Fruit fly (Drosophila melanogaster) whole organism, prepupa: ENCODE measurements around the gene CycY.

Experiments
- Blimp-1 ChIP-seq: fragments of 200-800 bp; sonication (Bioruptor generic); optimal IDR thresholded peaks from 3 replicates; lab custom pipeline; 2017; ENCODE audit warnings: missing biosample characterization, missing genetic modification characterization, mild to moderate bottlenecking, moderate library complexity, missing genetic modification reagents
- CG11294 ChIP-seq: fragments of 200-800 bp; sonication (Bioruptor generic); IDR thresholded peaks from 2 replicates; pipeline ENCODE4 v1.3.6; 2022; ENCODE audit warnings: missing biosample characterization, missing genetic modification characterization
- CG11902 ChIP-seq: fragments of 200-800 bp; sonication (Bioruptor generic); optimal IDR thresholded peaks from 3 replicates; lab custom pipeline; 2016; ENCODE audit warnings: missing biosample characterization, missing genetic modification characterization
- CG15336 ChIP-seq: fragments of 200-800 bp; sonication (Bioruptor generic); IDR thresholded peaks from 2 replicates; pipeline ENCODE4 v1.3.6; 2022; ENCODE audit warnings: missing biosample characterization, missing genetic modification characterization
- CG16779 ChIP-seq: fragments of 200-800 bp; sonication (Bioruptor generic); optimal IDR thresholded peaks from 3 replicates; lab custom pipeline; 2017; ENCODE audit warnings: missing biosample characterization, mild to moderate bottlenecking, missing genetic modification characterization
- CG34406 ChIP-seq: fragments of 200-800 bp; sonication (Bioruptor generic); optimal IDR thresholded peaks from 3 replicates; lab custom pipeline; 2016; ENCODE audit warnings: missing biosample characterization, missing genetic modification characterization
- CG3919 ChIP-seq: fragments of 200-800 bp; sonication (Bioruptor generic); optimal IDR thresholded peaks from 3 replicates; lab custom pipeline; 2016; ENCODE audit warnings: missing biosample characterization, missing genetic modification characterization
- CG8319 ChIP-seq: fragments of 200-800 bp; sonication (Bioruptor generic); optimal IDR thresholded peaks from 3 replicates; lab custom pipeline; 2016; ENCODE audit warnings: missing biosample characterization, missing genetic modification characterization
- CG9139 ChIP-seq: fragments of 200-800 bp; sonication (Bioruptor generic); optimal IDR thresholded peaks from 3 replicates; lab custom pipeline; 2017; ENCODE audit warnings: missing biosample characterization, mild to moderate bottlenecking, missing genetic modification characterization
- Eip75B ChIP-seq: fragments of 200-800 bp; sonication (Bioruptor generic); optimal IDR thresholded peaks from 3 replicates; lab custom pipeline; 2016; ENCODE audit warnings: missing biosample characterization, missing genetic modification characterization
- Eip78C ChIP-seq: fragments of 200-800 bp; sonication (Bioruptor generic); peaks from one replicate; lab custom pipeline; 2016; ENCODE audit warnings: missing biosample characterization, missing genetic modification characterization
- Eip93F ChIP-seq: fragments of 200-800 bp; sonication (Bioruptor generic); optimal IDR thresholded peaks from 2 replicates; lab custom pipeline; 2016; ENCODE audit warnings: missing biosample characterization, mild to moderate bottlenecking, missing genetic modification characterization
- Ets21C ChIP-seq: fragments of 200-800 bp; sonication (Bioruptor generic); optimal IDR thresholded peaks from 3 replicates; lab custom pipeline; 2016; ENCODE audit warnings: missing biosample characterization, missing genetic modification characterization
- Ets96B ChIP-seq: fragments of 200-800 bp; optimal IDR thresholded peaks from 2 replicates; lab custom pipeline; 2019; ENCODE audit warnings: missing biosample characterization, mild to moderate bottlenecking, missing genetic modification characterization, moderate library complexity
- Gug ChIP-seq: fragments of 200-800 bp; sonication (Bioruptor generic); IDR thresholded peaks from 2 replicates; pipeline ENCODE4 v1.3.6; 2022; ENCODE audit warnings: missing biosample characterization, missing genetic modification characterization
- Hr4 ChIP-seq: fragments of 200-800 bp; sonication (Bioruptor generic); optimal IDR thresholded peaks from 3 replicates; lab custom pipeline; 2016; ENCODE audit warnings: missing biosample characterization, missing genetic modification characterization
- Lpt ChIP-seq: fragments of 200-800 bp; sonication (Bioruptor generic); optimal IDR thresholded peaks from 3 replicates; lab custom pipeline; 2016; ENCODE audit warnings: missing biosample characterization, missing genetic modification characterization
- OdsH ChIP-seq: fragments of 200-800 bp; sonication (Bioruptor generic); optimal IDR thresholded peaks from 3 replicates; lab custom pipeline; 2016; ENCODE audit warnings: missing biosample characterization, missing genetic modification characterization
- Sox102F ChIP-seq: fragments of 200-800 bp; sonication (Bioruptor generic); optimal IDR thresholded peaks from 2 replicates; lab custom pipeline; 2016; ENCODE audit warnings: missing biosample characterization, mild to moderate bottlenecking, missing genetic modification characterization
- Sox14 ChIP-seq: fragments of 200-800 bp; sonication (Bioruptor generic); optimal IDR thresholded peaks from 3 replicates; lab custom pipeline; 2016; ENCODE audit warnings: missing biosample characterization, missing genetic modification characterization
- Sox15 ChIP-seq: fragments of 200-800 bp; sonication (Bioruptor generic); optimal IDR thresholded peaks from 3 replicates; lab custom pipeline; 2016; ENCODE audit warnings: missing biosample characterization, missing genetic modification characterization
- acj6 ChIP-seq: fragments of 200-800 bp; sonication (Bioruptor generic); optimal IDR thresholded peaks from 3 replicates; lab custom pipeline; 2016; ENCODE audit warnings: missing biosample characterization, missing genetic modification characterization
- eg ChIP-seq: fragments of 200-800 bp; sonication (Bioruptor generic); IDR thresholded peaks from 3 replicates; pipeline ENCODE4 v1.3.6; 2022; ENCODE audit warnings: missing biosample characterization, missing genetic modification characterization
- esn ChIP-seq: fragments of 200-800 bp; sonication (Bioruptor generic); optimal IDR thresholded peaks from 2 replicates; lab custom pipeline; 2016; ENCODE audit warnings: missing biosample characterization, mild to moderate bottlenecking, missing genetic modification characterization, moderate library complexity
- fkh ChIP-seq: fragments of 200-800 bp; sonication (Bioruptor generic); optimal IDR thresholded peaks from 3 replicates; lab custom pipeline; 2017; ENCODE audit warnings: missing biosample characterization, mild to moderate bottlenecking, missing genetic modification characterization, moderate library complexity
- lz ChIP-seq: fragments of 200-800 bp; sonication (Bioruptor generic); optimal IDR thresholded peaks from 3 replicates; lab custom pipeline; 2016; ENCODE audit warnings: missing biosample characterization, missing genetic modification characterization
- salr ChIP-seq, 2 experiments: fragments of 200-800 bp; sonication (Bioruptor generic); optimal IDR thresholded peaks; 3 replicates each; lab custom pipeline; 2016 to 2018; ENCODE audit warnings: missing biosample characterization in 2 of 2, missing genetic modification characterization in 2 of 2, mild to moderate bottlenecking in 1 of 2
- spab ChIP-seq: fragments of 200-800 bp; sonication (Bioruptor generic); optimal IDR thresholded peaks from 2 replicates; lab custom pipeline; 2017; ENCODE audit warnings: missing biosample characterization, mild to moderate bottlenecking, missing genetic modification characterization, missing genetic modification reagents
- ss ChIP-seq, 2 experiments: fragments of 200-800 bp; sonication (Bioruptor generic); optimal IDR thresholded peaks; 2 replicates in 1 of 2; 3 replicates in 1 of 2; lab custom pipeline; 2017 to 2018; ENCODE audit warnings: mild to moderate bottlenecking in 2 of 2, missing biosample characterization in 2 of 2, missing genetic modification characterization in 2 of 2, moderate library complexity in 1 of 2
- svp ChIP-seq: fragments of 200-800 bp; sonication (Bioruptor generic); peaks from one replicate; lab custom pipeline; 2016; ENCODE audit warnings: missing biosample characterization, missing genetic modification characterization
- topi ChIP-seq: fragments of 200-800 bp; sonication (Bioruptor generic); optimal IDR thresholded peaks from 3 replicates; lab custom pipeline; 2016; ENCODE audit warnings: missing biosample characterization, missing genetic modification characterization
- vri ChIP-seq: fragments of 200-800 bp; sonication (Bioruptor generic); optimal IDR thresholded peaks from 3 replicates; lab custom pipeline; 2016; ENCODE audit warnings: missing biosample characterization, mild to moderate bottlenecking, missing genetic modification characterization

Gene CycY

dm6 chr2L:11813665-11814087, at the start of gene CycY:
TSS of gene CycY (minus strand) at chr2L:11813780.
- TF ChIP-seq Eip78C (GFP tag; lab: Kevin White, UChicago) (peak; percentile 71), CG11902 (no peak), CG11294 (no peak), CG15336 (GFP tag; lab: Robert Waterston, UW) (no peak), Hr4 (GFP tag; lab: Kevin White, UChicago) (peak; percentile 5), svp (GFP tag; lab: Kevin White, UChicago) (peak; percentile 45)

- no peak for TF ChIP-seq Sox15 (GFP tag; lab: Kevin White, UChicago)
- TF ChIP-seq spab (GFP tag; lab: Kevin White, UChicago) = no peak
- TF ChIP-seq Sox102F (GFP tag; lab: Kevin White, UChicago) = no peak
- TF ChIP-seq Eip93F = no peak
- no peak for TF ChIP-seq ss (GFP tag; optimal IDR thresholded peaks at IDR 0.05; lab: Kevin White, UChicago)
- no peak for TF ChIP-seq Ets21C (GFP tag; lab: Kevin White, UChicago)
- TF ChIP-seq esn (GFP tag; lab: Kevin White, UChicago) = no peak
- TF ChIP-seq Gug = no peak
- TF ChIP-seq lz (GFP tag; lab: Kevin White, UChicago) = no peak
- TF ChIP-seq acj6 (GFP tag; lab: Kevin White, UChicago) = no peak
Observed at dm6 chr2L:11853130-11853529, 39.5 kb upstream of the CycY start, which contains the start of gene CG42751. TSS of gene CG42751 (plus strand) at chr2L:11853430.

dm6 chr2L:11849658-11850057, 36.1 kb upstream of the CycY start, which contains the start of gene Mal-B2:
TSS of gene Mal-B2 (plus strand) at chr2L:11849958.
- no peak for TF ChIP-seq CG34406
- no peak for TF ChIP-seq Eip75B
- TF ChIP-seq Lpt (GFP tag; lab: Kevin White, UChicago) = no peak
- no peak for TF ChIP-seq esn (GFP tag; lab: Kevin White, UChicago)
- TF ChIP-seq OdsH (GFP tag; lab: Kevin White, UChicago) = no peak
- TF ChIP-seq ss (GFP tag; optimal IDR thresholded peaks at IDR 0.05; lab: Kevin White, UChicago) = no peak
- TF ChIP-seq Ets96B (tag; lab: Kevin White, UChicago) = no peak
- TF ChIP-seq salr (GFP tag; optimal IDR thresholded peaks at IDR 0.05; lab: Kevin White, UChicago) = no peak
- TF ChIP-seq CG3919 (GFP tag; lab: Kevin White, UChicago) = no peak
- TF ChIP-seq CG11902 = no peak
- TF ChIP-seq CG9139 (GFP tag; lab: Kevin White, UChicago) = no peak
- no peak for TF ChIP-seq Sox14 (GFP tag; lab: Kevin White, UChicago)
- no peak for TF ChIP-seq Blimp-1 (GFP tag; lab: Kevin White, UChicago)
- no peak for TF ChIP-seq fkh (GFP tag; lab: Kevin White, UChicago)
- TF ChIP-seq Ets21C (GFP tag; lab: Kevin White, UChicago) = no peak
- no peak for TF ChIP-seq eg

dm6 chr2L:11846926-11847325, 33.3 kb upstream of the CycY start, which contains the start of gene Mal-B1:
TSS of gene Mal-B1 (plus strand) at chr2L:11847226.
- TF ChIP-seq Sox14 (GFP tag; lab: Kevin White, UChicago) (no peak), spab (GFP tag; lab: Kevin White, UChicago) (no peak), CG9139 (GFP tag; lab: Kevin White, UChicago) (no peak), Blimp-1 (GFP tag; lab: Kevin White, UChicago) (no peak), Eip93F (no peak), topi (GFP tag; lab: Kevin White, UChicago) (no peak), CG8319 (GFP tag; lab: Kevin White, UChicago) (no peak), CG16779 (no peak)

- TF ChIP-seq CG9139 (GFP tag; lab: Kevin White, UChicago) (no peak), svp (GFP tag; lab: Kevin White, UChicago) (peak; percentile 71), Gug (no peak), vri (peak; percentile 65), fkh (GFP tag; lab: Kevin White, UChicago) (peak; percentile 85)
Observed at dm6 chr2L:11845159-11845788, 31.7 kb upstream of the CycY start.
